Worm (Caenorhabditis elegans): ENCODE results near the gene W03C9.8.

Gene W03C9.8

ce11 chrII:11960596-11961217 lies 12.1 kb downstream of the W03C9.8 start (continued):
- TF ChIP-seq hpl-2 (GFP tag; optimal IDR thresholded peaks at IDR 0.05) = no peak
- TF ChIP-seq rnt-1 (tag; optimal IDR thresholded peaks at IDR 0.05) = peak; percentile 82
- peak; percentile 46; the same call in 1 of the 2 replicates for TF ChIP-seq grh-1 (GFP tag; IDR thresholded peaks at IDR 0.05)
- TF ChIP-seq ceh-90 (tag; optimal IDR thresholded peaks at IDR 0.05) = peak; percentile 10
- no peak for TF ChIP-seq sptf-1 (tag; optimal IDR thresholded peaks at IDR 0.05)
- no peak for TF ChIP-seq nhr-76 (tag; optimal IDR thresholded peaks at IDR 0.05)
- TF ChIP-seq vab-15 (tag; optimal IDR thresholded peaks at IDR 0.05) = peak; percentile 72
- TF ChIP-seq ces-1 (GFP tag; optimal IDR thresholded peaks at IDR 0.05) = no peak
- TF ChIP-seq tbx-2 (tag; optimal IDR thresholded peaks at IDR 0.05) = peak; percentile 65
- peak; percentile 25 for TF ChIP-seq fkh-10 (GFP tag; optimal IDR thresholded peaks at IDR 0.05)
- peak; percentile 66 for TF ChIP-seq lin-14 (GFP tag; optimal IDR thresholded peaks at IDR 0.05)
- TF ChIP-seq efl-3 (GFP tag; optimal IDR thresholded peaks at IDR 0.05) = no peak
- peak; percentile 56 for TF ChIP-seq skn-1 (tag; optimal IDR thresholded peaks at IDR 0.05)
- peak; percentile 87 for TF ChIP-seq fkh-8 (tag; optimal IDR thresholded peaks at IDR 0.05)
- peak; percentile 59 for TF ChIP-seq lir-3 (tag; optimal IDR thresholded peaks at IDR 0.05; ENCODE audit: poor library complexity)
- TF ChIP-seq nhr-84 (tag; optimal IDR thresholded peaks at IDR 0.05) = no peak
- no peak for TF ChIP-seq blmp-1 (tag; optimal IDR thresholded peaks at IDR 0.05)
- peak; percentile 69 for TF ChIP-seq mep-1 (tag; optimal IDR thresholded peaks at IDR 0.05)
- TF ChIP-seq C16A3.4 (tag; optimal IDR thresholded peaks at IDR 0.05) = peak; percentile 53
- TF ChIP-seq pax-3 (tag; optimal IDR thresholded peaks at IDR 0.05) = peak; percentile 73
- TF ChIP-seq zip-4 (GFP tag; optimal IDR thresholded peaks at IDR 0.05) = peak; percentile 42
- TF ChIP-seq fkh-4 (tag; optimal IDR thresholded peaks at IDR 0.05; ENCODE audit: borderline replicate concordance) = no peak
- TF ChIP-seq Y116A8C.19 (tag; optimal IDR thresholded peaks at IDR 0.05; ENCODE audit: borderline replicate concordance) = no peak
- peak; percentile 69 for TF ChIP-seq swsn-7 (tag; optimal IDR thresholded peaks at IDR 0.05)
- TF ChIP-seq elt-2 (tag; optimal IDR thresholded peaks at IDR 0.05) = peak; percentile 5
- TF ChIP-seq nhr-71 (tag; optimal IDR thresholded peaks at IDR 0.05) = peak; percentile 77
- TF ChIP-seq mef-2 (tag; optimal IDR thresholded peaks at IDR 0.05) = peak; percentile 14
- peak in 1 of 2 experiments; percentile 2 for TF ChIP-seq mdl-1 (tag; optimal IDR thresholded peaks at IDR 0.05)
- TF ChIP-seq nhr-12 (tag; optimal IDR thresholded peaks at IDR 0.05) = no peak
- TF ChIP-seq jun-1 (tag; optimal IDR thresholded peaks at IDR 0.05) = peak; percentile 64
- peak; percentile 45 for TF ChIP-seq F16B12.6 (tag; optimal IDR thresholded peaks at IDR 0.05)
- TF ChIP-seq C04F5.9 (tag; optimal IDR thresholded peaks at IDR 0.05) = peak; percentile 20
- TF ChIP-seq alr-1 (tag; optimal IDR thresholded peaks at IDR 0.05; ENCODE audit: borderline replicate concordance) = no peak
- peak; percentile 21 to 59 for TF ChIP-seq lin-35 (GFP tag; optimal IDR thresholded peaks at IDR 0.05)
- peak; percentile 68 for TF ChIP-seq nhr-85 (tag)
- TF ChIP-seq unc-98 (GFP tag; IDR thresholded peaks at IDR 0.05) = 0 out of 2 replicates have a peak, but pooled peaks have one; percentile 21
- TF ChIP-seq nhr-11 (tag; optimal IDR thresholded peaks at IDR 0.05) = no peak
- no peak for TF ChIP-seq lin-13 (GFP tag; optimal IDR thresholded peaks at IDR 0.05)
- TF ChIP-seq ztf-4 (tag; optimal IDR thresholded peaks at IDR 0.05) = no peak
- TF ChIP-seq nhr-47 (tag; optimal IDR thresholded peaks at IDR 0.05) = peak; percentile 86
- peak; percentile 22 for TF ChIP-seq lin-39 (tag; optimal IDR thresholded peaks at IDR 0.05)
- no peak for TF ChIP-seq nhr-237 (tag; optimal IDR thresholded peaks at IDR 0.05)
- no peak for TF ChIP-seq aha-1 (tag; optimal IDR thresholded peaks at IDR 0.05)
- no peak for TF ChIP-seq tlp-1 (tag; optimal IDR thresholded peaks at IDR 0.05)
- no peak for TF ChIP-seq zag-1 (tag; optimal IDR thresholded peaks at IDR 0.05)
- no peak for TF ChIP-seq pag-3 (tag; optimal IDR thresholded peaks at IDR 0.05; ENCODE audit: borderline replicate concordance, insufficient read depth)
- peak; percentile 81 for TF ChIP-seq dsc-1 (tag; optimal IDR thresholded peaks at IDR 0.05)
- TF ChIP-seq unc-86 (tag; optimal IDR thresholded peaks at IDR 0.05) = peak; percentile 44
- peak; percentile 56 for TF ChIP-seq nhr-20 (tag; optimal IDR thresholded peaks at IDR 0.05)
- peak; percentile 63 for TF ChIP-seq sup-37 (GFP tag; optimal IDR thresholded peaks at IDR 0.05)
- TF ChIP-seq lin-15B (tag; optimal IDR thresholded peaks at IDR 0.05) = peak; percentile 24
- TF ChIP-seq ceh-82 (tag; optimal IDR thresholded peaks at IDR 0.05) = peak; percentile 65 to 76 (median 68)

Measured in whole organism, L1 larva.